Fruit fly (Drosophila melanogaster) whole organism, embryonic: ENCODE results near the gene CG31418.

Experiments used
- Abd-B ChIP-seq: fragments of 200-800 bp; sonication (Bioruptor generic); optimal IDR thresholded peaks from 2 replicates; lab custom pipeline; 2018; ENCODE audit warnings: missing biosample characterization, mild to moderate bottlenecking, missing genetic modification characterization, moderate library complexity
- BtbVII ChIP-seq: fragments of 200-800 bp; sonication (Bioruptor generic); optimal IDR thresholded peaks from 3 replicates; lab custom pipeline; 2017; ENCODE audit warnings: missing biosample characterization, mild to moderate bottlenecking, missing genetic modification characterization
- CG10565 ChIP-seq: fragments of 200-800 bp; sonication (Bioruptor generic); optimal IDR thresholded peaks from 3 replicates; lab custom pipeline; 2016; ENCODE audit warnings: missing biosample characterization, mild to moderate bottlenecking, missing genetic modification characterization
- CG10959 ChIP-seq: fragments of 200-800 bp; sonication (Bioruptor generic); IDR thresholded peaks from 2 replicates; pipeline ENCODE4 v1.3.6; 2022; ENCODE audit warnings: missing biosample characterization, missing genetic modification characterization
- CG10979 ChIP-seq: fragments of 200-800 bp; sonication (Bioruptor generic); optimal IDR thresholded peaks from 2 replicates; lab custom pipeline; 2018; ENCODE audit warnings: missing biosample characterization, mild to moderate bottlenecking, missing genetic modification characterization, moderate library complexity
- CG11093 ChIP-seq: fragments of 200-800 bp; sonication (Bioruptor generic); IDR thresholded peaks from 3 replicates; pipeline ENCODE4 v1.3.6; 2022; ENCODE audit warnings: missing biosample characterization, missing genetic modification characterization
- CG11504 ChIP-seq: fragments of 200-800 bp; sonication (Bioruptor generic); optimal IDR thresholded peaks from 3 replicates; lab custom pipeline; 2019; ENCODE audit warnings: missing biosample characterization, mild to moderate bottlenecking, missing genetic modification characterization, moderate library complexity
- CG12219 ChIP-seq: fragments of 200-800 bp; sonication (Bioruptor generic); optimal IDR thresholded peaks from 3 replicates; lab custom pipeline; 2018; ENCODE audit warnings: missing biosample characterization, mild to moderate bottlenecking, missing genetic modification characterization
- CG1233 ChIP-seq: fragments of 200-800 bp; sonication (Bioruptor generic); optimal IDR thresholded peaks from 4 replicates; lab custom pipeline; 2018; ENCODE audit warnings: missing biosample characterization, mild to moderate bottlenecking, missing genetic modification characterization
- CG13287 ChIP-seq: fragments of 200-800 bp; sonication (Bioruptor generic); IDR thresholded peaks from 2 replicates; pipeline ENCODE4 v1.3.6; 2022; ENCODE audit warnings: missing biosample characterization, missing genetic modification characterization; ENCODE audit not compliant: partially characterized antibody
- CG15479 ChIP-seq: fragments of 200-800 bp; sonication (Bioruptor generic); optimal IDR thresholded peaks from 3 replicates; lab custom pipeline; 2019; ENCODE audit warnings: missing biosample characterization, mild to moderate bottlenecking, missing genetic modification characterization, moderate library complexity
- CG17359 ChIP-seq: fragments of 200-800 bp; sonication (Bioruptor generic); optimal IDR thresholded peaks from 3 replicates; lab custom pipeline; 2018; ENCODE audit warnings: missing biosample characterization, mild to moderate bottlenecking, missing genetic modification characterization, moderate library complexity
- CG17802 ChIP-seq: fragments of 200-800 bp; sonication (Bioruptor generic); optimal IDR thresholded peaks from 2 replicates; lab custom pipeline; 2018; ENCODE audit warnings: missing biosample characterization, mild to moderate bottlenecking, missing genetic modification characterization, moderate library complexity
- CG2199 ChIP-seq: fragments of 200-800 bp; sonication (Bioruptor generic); IDR thresholded peaks from 3 replicates; pipeline ENCODE4 v1.3.6; 2022; ENCODE audit warnings: missing biosample characterization, missing genetic modification characterization
- CG30403 ChIP-seq: fragments of 200-800 bp; sonication (Bioruptor generic); optimal IDR thresholded peaks from 3 replicates; lab custom pipeline; 2016; ENCODE audit warnings: missing biosample characterization, missing genetic modification characterization
- CG31441 ChIP-seq: fragments of 200-800 bp; sonication (Bioruptor generic); IDR thresholded peaks from 2 replicates; pipeline ENCODE4 v1.3.6; 2022; ENCODE audit warnings: missing biosample characterization, missing genetic modification characterization
- CG3281 ChIP-seq: fragments of 200-800 bp; sonication (Bioruptor generic); optimal IDR thresholded peaks from 3 replicates; lab custom pipeline; 2017; ENCODE audit warnings: missing biosample characterization, mild to moderate bottlenecking, missing genetic modification characterization
- CG4360 ChIP-seq: fragments of 200-800 bp; sonication (Bioruptor generic); IDR thresholded peaks from 2 replicates; pipeline ENCODE4 v1.3.6; 2022; ENCODE audit warnings: missing biosample characterization, missing genetic modification characterization
- CG4707 ChIP-seq: fragments of 200-800 bp; sonication (Bioruptor generic); optimal IDR thresholded peaks from 2 replicates; lab custom pipeline; 2018; ENCODE audit warnings: missing biosample characterization, mild to moderate bottlenecking, missing genetic modification characterization, moderate library complexity
- CG7556 ChIP-seq: fragments of 200-800 bp; sonication (Bioruptor generic); optimal IDR thresholded peaks from 2 replicates; lab custom pipeline; 2017; ENCODE audit warnings: missing biosample characterization, mild to moderate bottlenecking, missing genetic modification characterization
- CG7987 ChIP-seq: fragments of 200-800 bp; sonication (Bioruptor generic); optimal IDR thresholded peaks from 2 replicates; lab custom pipeline; 2018; ENCODE audit warnings: missing biosample characterization, mild to moderate bottlenecking, missing genetic modification characterization, moderate library complexity
- CG9727 ChIP-seq: fragments of 200-800 bp; sonication (Bioruptor generic); optimal IDR thresholded peaks from 3 replicates; lab custom pipeline; 2017; ENCODE audit warnings: missing biosample characterization, mild to moderate bottlenecking, missing genetic modification characterization
- Chrac-16 ChIP-seq: fragments of 200-800 bp; sonication (Bioruptor generic); optimal IDR thresholded peaks from 3 replicates; lab custom pipeline; 2016; ENCODE audit warnings: missing biosample characterization, missing genetic modification characterization
- Deaf1 ChIP-seq: fragments of 200-800 bp; optimal IDR thresholded peaks from 3 replicates; lab custom pipeline; 2019; ENCODE audit warnings: missing biosample characterization, mild to moderate bottlenecking, missing genetic modification characterization, moderate library complexity
- Drgx ChIP-seq: fragments of 200-800 bp; sonication (Bioruptor generic); IDR thresholded peaks from 2 replicates; pipeline ENCODE4 v1.3.6; 2022; ENCODE audit warnings: missing biosample characterization, missing genetic modification characterization
- Jarid2 ChIP-seq: fragments of 200-800 bp; sonication (Bioruptor generic); optimal IDR thresholded peaks from 3 replicates; lab custom pipeline; 2017; ENCODE audit warnings: mild to moderate bottlenecking, missing biosample characterization, missing genetic modification reagents, missing genetic modification characterization
- Mes4 ChIP-seq: fragments of 200-800 bp; sonication (Bioruptor generic); optimal IDR thresholded peaks from 2 replicates; lab custom pipeline; 2016; ENCODE audit warnings: missing biosample characterization, missing genetic modification characterization
- Opbp ChIP-seq: fragments of 200-800 bp; sonication (Bioruptor generic); IDR thresholded peaks from 3 replicates; pipeline ENCODE4 v1.3.6; 2022; ENCODE audit warnings: missing biosample characterization, missing genetic modification characterization; ENCODE audit not compliant: partially characterized antibody
- Sox100B ChIP-seq: fragments of 200-800 bp; sonication (Bioruptor generic); optimal IDR thresholded peaks from 3 replicates; lab custom pipeline; 2018; ENCODE audit warnings: missing biosample characterization, mild to moderate bottlenecking, missing genetic modification characterization
- Sox102F ChIP-seq: fragments of 200-800 bp; sonication (Bioruptor generic); optimal IDR thresholded peaks from 2 replicates; lab custom pipeline; 2018; ENCODE audit warnings: missing biosample characterization, mild to moderate bottlenecking, missing genetic modification characterization, moderate library complexity
- amos ChIP-seq: fragments of 200-800 bp; sonication (Bioruptor generic); IDR thresholded peaks from 2 replicates; pipeline ENCODE4 v1.3.6; 2022; ENCODE audit warnings: missing biosample characterization, missing genetic modification characterization; ENCODE audit not compliant: partially characterized antibody
- ap ChIP-seq: fragments of 200-800 bp; sonication (Bioruptor generic); IDR thresholded peaks from 2 replicates; pipeline ENCODE4 v1.3.6; 2022; ENCODE audit warnings: missing biosample characterization, missing genetic modification characterization
- az2 ChIP-seq: fragments of 200-800 bp; sonication (Bioruptor generic); optimal IDR thresholded peaks from 3 replicates; lab custom pipeline; 2016; ENCODE audit warnings: missing biosample characterization, missing genetic modification characterization
- chn ChIP-seq: fragments of 200-800 bp; sonication (Bioruptor generic); optimal IDR thresholded peaks from 2 replicates; lab custom pipeline; 2016; ENCODE audit warnings: missing biosample characterization, missing genetic modification characterization
- cwo ChIP-seq: fragments of 200-800 bp; sonication (Bioruptor generic); optimal IDR thresholded peaks from 3 replicates; lab custom pipeline; 2017; ENCODE audit warnings: missing biosample characterization, missing genetic modification characterization, mild to moderate bottlenecking, moderate library complexity, missing genetic modification reagents
- dpn ChIP-seq, 2 experiments: fragments of 200-800 bp; sonication (Bioruptor generic); optimal IDR thresholded peaks; 3 replicates each; lab custom pipeline; 2016; ENCODE audit warnings: missing biosample characterization in 2 of 2, missing genetic modification characterization in 2 of 2
- gt ChIP-seq: fragments of 200-800 bp; sonication (Bioruptor generic); IDR thresholded peaks from 2 replicates; pipeline ENCODE4 v1.3.6; 2022; ENCODE audit warnings: missing biosample characterization, missing genetic modification characterization
- her ChIP-seq: fragments of 200-800 bp; sonication (Bioruptor generic); optimal IDR thresholded peaks from 2 replicates; lab custom pipeline; 2016; ENCODE audit warnings: missing biosample characterization, missing genetic modification characterization
- insv ChIP-seq, 2 experiments: fragments of 200-800 bp; sonication (Bioruptor generic); optimal IDR thresholded peaks; 3 replicates each; lab custom pipeline; 2016 to 2018; ENCODE audit warnings: missing biosample characterization in 2 of 2, missing genetic modification characterization in 2 of 2
- ken ChIP-seq: fragments of 200-800 bp; sonication (Bioruptor generic); IDR thresholded peaks from 3 replicates; pipeline ENCODE4 v1.3.6; 2022; ENCODE audit warnings: missing biosample characterization, missing genetic modification characterization
- lmd ChIP-seq: fragments of 200-800 bp; sonication (Bioruptor generic); IDR thresholded peaks from 2 replicates; pipeline ENCODE4 v1.3.6; 2022; ENCODE audit warnings: missing biosample characterization, missing genetic modification characterization
- pum ChIP-seq: fragments of 200-800 bp; sonication (Bioruptor generic); optimal IDR thresholded peaks from 2 replicates; lab custom pipeline; 2016; ENCODE audit warnings: missing biosample characterization, missing genetic modification characterization
- ro ChIP-seq: fragments of 200-800 bp; sonication (Bioruptor generic); IDR thresholded peaks from 2 replicates; pipeline ENCODE4 v1.3.6; 2022; ENCODE audit warnings: missing biosample characterization, missing genetic modification characterization
- row ChIP-seq: fragments of 200-800 bp; sonication (Bioruptor generic); IDR thresholded peaks from 3 replicates; pipeline ENCODE4 v1.3.6; 2022; ENCODE audit warnings: missing biosample characterization, missing genetic modification characterization
- sd ChIP-seq: fragments of 200-800 bp; sonication (Bioruptor generic); optimal IDR thresholded peaks from 3 replicates; lab custom pipeline; 2018; ENCODE audit warnings: missing biosample characterization, mild to moderate bottlenecking, missing genetic modification characterization, moderate library complexity
- sens ChIP-seq: fragments of 200-800 bp; sonication (Bioruptor generic); peaks from one replicate; lab custom pipeline; 2016; ENCODE audit warnings: missing biosample characterization, missing genetic modification characterization
- sima ChIP-seq: fragments of 200-800 bp; sonication (Bioruptor generic); optimal IDR thresholded peaks from 2 replicates; lab custom pipeline; 2016; ENCODE audit warnings: missing biosample characterization, missing genetic modification characterization
- slp2 ChIP-seq: fragments of 200-800 bp; sonication (Bioruptor generic); optimal IDR thresholded peaks from 2 replicates; lab custom pipeline; 2016; ENCODE audit warnings: missing biosample characterization, missing genetic modification characterization
- tna ChIP-seq: fragments of 200-800 bp; sonication (Bioruptor generic); IDR thresholded peaks from 2 replicates; pipeline ENCODE4 v1.3.6; 2022; ENCODE audit warnings: missing biosample characterization, missing genetic modification characterization; ENCODE audit not compliant: partially characterized antibody
- wdn ChIP-seq: fragments of 200-800 bp; sonication (Bioruptor generic); IDR thresholded peaks from 2 replicates; pipeline ENCODE4 v1.3.6; 2022; ENCODE audit warnings: missing biosample characterization, missing genetic modification characterization

Gene CG31418

dm6 chr3R:17236936-17237335 is 46.7 kb upstream of the CG31418 start (continued):
- TF ChIP-seq CG10959 (GFP tag; lab: Robert Waterston, UW) (no peak), cwo (GFP tag; lab: Kevin White, UChicago) (peak; percentile 43), her (no peak), tna (GFP tag; lab: Robert Waterston, UW) (no peak), CG4707 (GFP tag; lab: Kevin White, UChicago) (no peak), az2 (GFP tag; lab: Kevin White, UChicago) (no peak), Chrac-16 (no peak), CG13287 (GFP tag; lab: Robert Waterston, UW) (no peak), wdn (GFP tag; lab: Robert Waterston, UW) (no peak), CG10565 (no peak), sima (GFP tag; lab: Kevin White, UChicago) (no peak), CG31441 (GFP tag; lab: Robert Waterston, UW) (no peak), Opbp (GFP tag; lab: Robert Waterston, UW) (no peak), insv (GFP tag; optimal IDR thresholded peaks at IDR 0.05; lab: Kevin White, UChicago) (no peak), BtbVII (peak; percentile 3), Drgx (GFP tag; lab: Robert Waterston, UW) (no peak), CG11093 (GFP tag; lab: Robert Waterston, UW) (no peak), CG11504 (peak; percentile 47), CG7556 (GFP tag; lab: Kevin White, UChicago) (peak; percentile 7), lmd (GFP tag; lab: Robert Waterston, UW) (no peak), row (GFP tag; lab: Robert Waterston, UW) (peak; percentile 46; the same call in 1 of the 3 replicates), CG17359 (peak; percentile 10), CG30403 (GFP tag; lab: Kevin White, UChicago) (no peak), CG1233 (GFP tag; lab: Kevin White, UChicago) (no peak), dpn (GFP tag; optimal IDR thresholded peaks at IDR 0.05; lab: Kevin White, UChicago) (no peak), CG17802 (no peak)

dm6 chr3R:17247699-17248098 is 35.9 kb upstream of the CG31418 start:
- TF ChIP-seq ken (GFP tag; lab: Robert Waterston, UW) (no peak), CG11504 (peak; percentile 99), CG3281 (no peak), sd (tag; lab: Kevin White, UChicago) (no peak), CG31441 (GFP tag; lab: Robert Waterston, UW) (no peak), CG2199 (GFP tag; lab: Robert Waterston, UW) (0 out of 3 replicates have a peak, but pooled peaks have one; percentile 20), amos (GFP tag; lab: Robert Waterston, UW) (no peak), CG15479 (GFP tag; lab: Kevin White, UChicago) (no peak), Jarid2 (GFP tag; lab: Kevin White, UChicago) (peak; percentile 19), CG12219 (GFP tag; lab: Kevin White, UChicago) (no peak), ap (GFP tag; lab: Robert Waterston, UW) (no peak)

- TF ChIP-seq CG11504 (peak; percentile 95), Mes4 (no peak), CG4360 (GFP tag; lab: Robert Waterston, UW) (peak; percentile 75), chn (GFP tag; lab: Kevin White, UChicago) (no peak), Sox102F (GFP tag; lab: Kevin White, UChicago) (no peak), Deaf1 (no peak), slp2 (GFP tag; lab: Kevin White, UChicago) (no peak), gt (GFP tag; lab: Robert Waterston, UW) (no peak), pum (GFP tag; lab: Kevin White, UChicago) (no peak), ro (GFP tag; lab: Robert Waterston, UW) (no peak), Abd-B (GFP tag; lab: Kevin White, UChicago) (no peak), CG10979 (tag; lab: Kevin White, UChicago) (no peak), CG9727 (GFP tag; lab: Kevin White, UChicago) (no peak), Sox100B (no peak), sens (GFP tag; lab: Kevin White, UChicago) (peak; percentile 11), CG7987 (GFP tag; lab: Kevin White, UChicago) (no peak)
- TF ChIP-seq, all 482 proteins: peak for 3
Measured at dm6 chr3R:17249233-17249632, 34.4 kb upstream of the CG31418 start.
